Worm (Caenorhabditis elegans) whole organism, L4/young adult: ENCODE results near the gene F17A2.13.

Experiments
- W03F9.2 ChIP-seq: fragments of 150-350 bp; optimal IDR thresholded peaks from 2 replicates; lab custom pipeline; 2014; ENCODE audit warnings: missing biosample characterization, missing genetic modification characterization
- dao-5 ChIP-seq: sonication (generic microtip); optimal IDR thresholded peaks from 2 replicates; lab custom pipeline; 2016; ENCODE audit warnings: missing genotype, missing genetic modification characterization, moderate library complexity, missing compliant biosample characterization
- him-1 ChIP-seq: sonication (generic microtip); optimal IDR thresholded peaks from 2 replicates; lab custom pipeline; 2016; ENCODE audit warnings: missing genotype, missing genetic modification reagents, missing genetic modification characterization, missing compliant biosample characterization

- TF ChIP-seq W03F9.2 (tag; lab: Kevin White, UChicago) (no peak), him-1 (tag; lab: Kevin White, UChicago) (no peak), dao-5 (tag; lab: Kevin White, UChicago) (no peak)
Observed at ce11 chrX:12290539-12290938, 30.9 kb upstream of the F17A2.13 start, which contains the start of gene C04B4.4.
